Worm (Caenorhabditis elegans) whole organism, L3 larva: ENCODE measurements around the gene djr-1.2.

Source experiments
- ama-1 ChIP-seq: fragments of 150-350 bp; optimal IDR thresholded peaks from 2 replicates; lab custom pipeline; 2018
- egl-27 ChIP-seq: sonication (generic microtip); optimal IDR thresholded peaks from 4 replicates; lab custom pipeline; 2017; ENCODE audit warnings: missing biosample characterization, missing genetic modification reagents, missing genetic modification characterization
- fos-1 ChIP-seq: fragments of 150-350 bp; optimal IDR thresholded peaks from 2 replicates; lab custom pipeline; 2014; ENCODE audit warnings: missing biosample characterization, missing genetic modification characterization
- lsy-12 ChIP-seq: sonication (generic microtip); optimal IDR thresholded peaks from 2 replicates; lab custom pipeline; 2016; ENCODE audit warnings: mild to moderate bottlenecking, missing genetic modification characterization, missing compliant biosample characterization
- nhr-11 ChIP-seq: fragments of 150-350 bp; optimal IDR thresholded peaks from 2 replicates; lab custom pipeline; 2014; ENCODE audit warnings: missing biosample characterization, missing genetic modification characterization
- nhr-237 ChIP-seq: fragments of 150-350 bp; optimal IDR thresholded peaks from 2 replicates; lab custom pipeline; 2014; ENCODE audit warnings: missing biosample characterization, missing genetic modification characterization
- nhr-25 ChIP-seq: sonication (generic microtip); optimal IDR thresholded peaks from 2 replicates; lab custom pipeline; 2017; ENCODE audit warnings: missing biosample characterization, missing genetic modification characterization
- pha-4 ChIP-seq: fragments of 150-350 bp; optimal IDR thresholded peaks from 2 replicates; lab custom pipeline; 2014; ENCODE audit warnings: missing biosample characterization, missing genetic modification reagents, missing genetic modification characterization
- pqm-1 ChIP-seq: fragments of 150-350 bp; optimal IDR thresholded peaks from 2 replicates; lab custom pipeline; 2017; ENCODE audit warnings: missing biosample characterization, missing genetic modification characterization, inconsistent platforms
- unc-62 ChIP-seq: fragments of 150-350 bp; sonication (generic microtip); optimal IDR thresholded peaks from 4 replicates; lab custom pipeline; 2014; ENCODE audit warnings: missing biosample characterization, missing genetic modification reagents, missing genetic modification characterization

ce11 chrV:4073455-4073854 lies 18.5 kb upstream of the djr-1.2 start, which contains the start of gene otpl-2:
- no peak for TF ChIP-seq nhr-237 (tag; lab: Kevin White, UChicago)
- no peak for TF ChIP-seq lsy-12
- no peak for TF ChIP-seq ama-1 (lab: Kevin White, UChicago)
- no peak for TF ChIP-seq egl-27 (tag; lab: Kevin White, UChicago)
- no peak for TF ChIP-seq pha-4 (tag; lab: Kevin White, UChicago)
- TF ChIP-seq fos-1, result no peak
- TF ChIP-seq pqm-1 (tag; lab: Kevin White, UChicago), result no peak
- TF ChIP-seq nhr-11 (tag; lab: Kevin White, UChicago), result no peak
- no peak for TF ChIP-seq unc-62
- TF ChIP-seq nhr-25 (tag; lab: Kevin White, UChicago), result no peak
